Fruit fly (Drosophila melanogaster) whole organism: ENCODE data around the gene Ski6.

Experiments used
- Dll ChIP-seq: fragments of >200 bp; optimal IDR thresholded peaks from 2 replicates; lab custom pipeline; 2017
- pan ChIP-seq: fragments of >200 bp; optimal IDR thresholded peaks from 2 replicates; lab custom pipeline; 2017
- psq ChIP-seq: fragments of >200 bp; optimal IDR thresholded peaks from 2 replicates; lab custom pipeline; 2017
- usp ChIP-seq: fragments of >200 bp; optimal IDR thresholded peaks from 2 replicates; lab custom pipeline; 2017; ENCODE audit warnings: missing biosample characterization, missing genetic modification characterization, mixed read lengths

DNA sequence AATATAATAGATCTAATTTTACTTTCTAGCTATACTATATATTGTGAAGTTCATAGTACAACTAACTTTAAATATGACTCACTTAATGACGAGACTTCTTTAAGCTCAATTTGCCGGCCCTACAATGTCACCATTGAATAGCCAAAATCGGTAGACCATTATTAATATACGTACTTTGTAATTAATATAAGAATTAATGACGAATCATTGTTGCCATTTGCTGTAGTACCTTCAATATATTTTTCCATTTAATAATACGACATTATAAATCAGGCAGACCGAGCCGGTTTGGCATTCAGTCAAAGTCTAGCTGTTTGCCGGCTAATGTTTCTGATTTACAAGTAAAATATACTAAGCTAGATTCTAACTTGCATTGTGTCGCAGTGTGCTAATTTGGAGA is 17.5 kb upstream of the Ski6 start, which contains the start of gene Jhbp13:
- TF ChIP-seq pan (lab: Kevin White, UChicago) = no peak
- no peak for TF ChIP-seq usp (GFP tag; lab: Kevin White, UChicago)
- no peak for TF ChIP-seq psq (lab: Kevin White, UChicago)
- TF ChIP-seq Dll (lab: Kevin White, UChicago) = no peak
